Fruit fly (Drosophila melanogaster): Measurements from ENCODE around the gene CG32536.

DNA sequence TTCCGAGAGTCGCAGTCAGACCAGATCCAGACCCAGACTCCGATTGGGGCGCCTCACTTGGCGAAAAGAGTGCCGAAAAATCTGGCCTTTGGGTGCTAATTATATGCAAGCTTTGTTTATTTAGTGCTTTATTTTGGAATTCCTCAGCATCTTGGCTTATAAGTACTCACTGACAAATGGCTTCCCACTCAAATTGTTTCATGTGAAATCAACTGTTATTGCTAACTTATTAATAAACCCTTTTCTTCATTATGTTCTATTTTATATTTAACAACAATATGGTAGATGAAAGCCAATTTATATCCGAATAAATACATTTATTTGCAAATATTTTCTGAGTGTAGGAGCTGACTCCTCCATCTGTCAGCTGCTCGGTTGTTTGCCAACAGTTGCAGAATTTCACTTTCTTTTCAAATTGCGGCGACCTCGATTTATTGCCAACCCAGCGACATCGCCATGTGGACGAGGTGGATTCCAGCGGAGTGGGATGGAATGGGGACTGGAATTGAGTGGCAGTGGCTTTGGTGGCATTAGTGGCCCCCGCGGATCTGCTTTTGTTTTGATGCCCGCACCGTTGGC, 46.8 kb downstream of the CG32536 start:
- TF ChIP-seq Antp (GFP tag; optimal IDR thresholded peaks at IDR 0.05) (no peak), gsb (GFP tag; IDR thresholded peaks at IDR 0.05) (no peak), dm (GFP tag; optimal IDR thresholded peaks at IDR 0.05) (no peak), Sry-β (GFP tag; optimal IDR thresholded peaks at IDR 0.05) (no peak), CG31224 (GFP tag; IDR thresholded peaks at IDR 0.05) (no peak), CG10959 (GFP tag; IDR thresholded peaks at IDR 0.05) (no peak)

Data from whole organism, embryonic.